Worm (Caenorhabditis elegans): ENCODE results near the gene Y81B9A.3.

ce11 chrX:9226904-9227303 is 44.7 kb downstream of the Y81B9A.3 start:
- no peak for TF ChIP-seq pha-4 (tag; optimal IDR thresholded peaks at IDR 0.05)
- TF ChIP-seq dve-1 (tag; optimal IDR thresholded peaks at IDR 0.05), result no peak
- TF ChIP-seq ceh-30 (tag; optimal IDR thresholded peaks at IDR 0.05), result no peak
- no peak for TF ChIP-seq unc-86 (tag; optimal IDR thresholded peaks at IDR 0.05)
- no peak for TF ChIP-seq C38D4.7 (GFP tag; optimal IDR thresholded peaks at IDR 0.05)
- TF ChIP-seq gmeb-2 (tag; optimal IDR thresholded peaks at IDR 0.05), result no peak
- no peak for TF ChIP-seq nhr-11 (tag; optimal IDR thresholded peaks at IDR 0.05)
- no peak for TF ChIP-seq ceh-24 (tag; optimal IDR thresholded peaks at IDR 0.05)
- TF ChIP-seq pag-3 (tag; optimal IDR thresholded peaks at IDR 0.05; ENCODE audit: borderline replicate concordance), result no peak
